Worm (Caenorhabditis elegans) whole organism, late embryonic: ENCODE measurements around the gene B0432.1.

Experiments used
- C08G9.2 ChIP-seq: sonication (generic microtip); optimal IDR thresholded peaks from 2 replicates; lab custom pipeline; 2016; ENCODE audit warnings: mild to moderate bottlenecking, missing genetic modification characterization, moderate library complexity, missing compliant biosample characterization
- T23F11.4 ChIP-seq: fragments of 200-800 bp; sonication (Bioruptor generic); optimal IDR thresholded peaks from 2 replicates; lab custom pipeline; 2018; ENCODE audit warnings: mild to moderate bottlenecking, missing genetic modification characterization, missing compliant biosample characterization
- Y22D7AL.16 ChIP-seq: sonication (generic microtip); optimal IDR thresholded peaks from 2 replicates; lab custom pipeline; 2016; ENCODE audit warnings: missing genetic modification characterization, missing compliant biosample characterization
- ama-1 ChIP-seq: fragments of 150-350 bp; optimal IDR thresholded peaks from 2 replicates; lab custom pipeline; 2014
- ceh-24 ChIP-seq: sonication (generic microtip); optimal IDR thresholded peaks from 2 replicates; lab custom pipeline; 2016; ENCODE audit warnings: mild to moderate bottlenecking, missing genetic modification characterization, missing compliant biosample characterization
- ceh-34 ChIP-seq: sonication (generic microtip); optimal IDR thresholded peaks from 2 replicates; lab custom pipeline; 2016; ENCODE audit warnings: mild to moderate bottlenecking, missing genetic modification characterization, missing compliant biosample characterization
- ceh-48 ChIP-seq: sonication (generic microtip); optimal IDR thresholded peaks from 2 replicates; lab custom pipeline; 2016; ENCODE audit warnings: missing genetic modification characterization, inconsistent platforms, missing compliant biosample characterization
- ceh-9 ChIP-seq: sonication (generic microtip); optimal IDR thresholded peaks from 2 replicates; lab custom pipeline; 2016; ENCODE audit warnings: mild to moderate bottlenecking, missing genetic modification characterization, inconsistent platforms, missing compliant biosample characterization
- che-1 ChIP-seq: sonication (generic microtip); optimal IDR thresholded peaks from 2 replicates; lab custom pipeline; 2016; ENCODE audit warnings: mild to moderate bottlenecking, missing genetic modification characterization, missing compliant biosample characterization
- dmd-4 ChIP-seq: sonication (generic microtip); optimal IDR thresholded peaks from 2 replicates; lab custom pipeline; 2016; ENCODE audit warnings: borderline replicate concordance, missing genetic modification characterization, missing compliant biosample characterization
- eyg-1 ChIP-seq: sonication (generic microtip); optimal IDR thresholded peaks from 2 replicates; lab custom pipeline; 2016; ENCODE audit warnings: missing genotype, missing genetic modification characterization, missing compliant biosample characterization
- fkh-10 ChIP-seq: fragments of 150-350 bp; optimal IDR thresholded peaks from 2 replicates; lab custom pipeline; 2014; ENCODE audit warnings: missing biosample characterization, missing genetic modification reagents, missing genetic modification characterization
- gmeb-2 ChIP-seq: sonication (generic microtip); optimal IDR thresholded peaks from 2 replicates; lab custom pipeline; 2016; ENCODE audit warnings: missing genetic modification characterization, inconsistent platforms, missing compliant biosample characterization
- hlh-13 ChIP-seq: fragments of 200-800 bp; sonication (Bioruptor generic); optimal IDR thresholded peaks from 2 replicates; lab custom pipeline; 2018; ENCODE audit warnings: mild to moderate bottlenecking, missing genetic modification characterization, missing compliant biosample characterization
- hlh-15 ChIP-seq: sonication (generic microtip); optimal IDR thresholded peaks from 2 replicates; lab custom pipeline; 2016; ENCODE audit warnings: missing genetic modification characterization, missing compliant biosample characterization
- hlh-30 ChIP-seq: sonication (generic microtip); optimal IDR thresholded peaks from 2 replicates; lab custom pipeline; 2017; ENCODE audit warnings: antibody characterized with exemption, missing genetic modification characterization, missing compliant biosample characterization; ENCODE audit not compliant: insufficient read depth
- hlh-6 ChIP-seq: sonication (generic microtip); optimal IDR thresholded peaks from 2 replicates; lab custom pipeline; 2016; ENCODE audit warnings: missing genotype, missing genetic modification characterization, missing compliant biosample characterization
- hlh-8 ChIP-seq: sonication (generic microtip); optimal IDR thresholded peaks from 2 replicates; lab custom pipeline; 2016; ENCODE audit warnings: missing genotype, missing genetic modification characterization, missing compliant biosample characterization
- lin-11 ChIP-seq: fragments of 200-800 bp; sonication (Bioruptor generic); optimal IDR thresholded peaks from 2 replicates; lab custom pipeline; 2018; ENCODE audit warnings: mild to moderate bottlenecking, missing genetic modification characterization, missing compliant biosample characterization
- madf-2 ChIP-seq: sonication (generic microtip); optimal IDR thresholded peaks from 2 replicates; lab custom pipeline; 2017; ENCODE audit warnings: missing genetic modification characterization, missing compliant biosample characterization
- nhr-11 ChIP-seq: fragments of 150-350 bp; optimal IDR thresholded peaks from 2 replicates; lab custom pipeline; 2014; ENCODE audit warnings: missing biosample characterization, missing genetic modification characterization
- pha-2 ChIP-seq: sonication (generic microtip); optimal IDR thresholded peaks from 2 replicates; lab custom pipeline; 2017; ENCODE audit warnings: mild to moderate bottlenecking, missing genetic modification characterization, missing compliant biosample characterization
- pha-4 ChIP-seq: fragments of 150-350 bp; optimal IDR thresholded peaks from 2 replicates; lab custom pipeline; 2018; ENCODE audit warnings: missing biosample characterization, missing genetic modification reagents, missing genetic modification characterization
- rnt-1 ChIP-seq: sonication (generic microtip); optimal IDR thresholded peaks from 2 replicates; lab custom pipeline; 2016; ENCODE audit warnings: missing genetic modification characterization, missing compliant biosample characterization
- sdc-2 ChIP-seq: sonication (generic microtip); optimal IDR thresholded peaks from 2 replicates; lab custom pipeline; 2016; ENCODE audit warnings: missing genotype, missing genetic modification characterization, missing compliant biosample characterization
- syd-9 ChIP-seq: sonication (generic microtip); optimal IDR thresholded peaks from 2 replicates; lab custom pipeline; 2016; ENCODE audit warnings: mild to moderate bottlenecking, missing genetic modification characterization, moderate library complexity, missing compliant biosample characterization
- ttx-3 ChIP-seq: sonication (generic microtip); optimal IDR thresholded peaks from 2 replicates; lab custom pipeline; 2016; ENCODE audit warnings: missing genetic modification reagents, missing genetic modification characterization, missing compliant biosample characterization
- unc-3 ChIP-seq, 2 experiments: fragments of 200-800 bp in 1 of 2; sonication (Bioruptor generic) in 1 of 2; sonication (generic microtip) in 1 of 2; conservative IDR thresholded peaks in 1 of 2; optimal IDR thresholded peaks in 1 of 2; 2 replicates each; pipeline versions ENCODE4 v1.3.6 to Lab custom; 2016 to 2022; ENCODE audit warnings: missing compliant biosample characterization in 2 of 2, missing genetic modification characterization in 2 of 2, missing genetic modification reagents in 1 of 2
- unc-86 ChIP-seq: sonication (generic microtip); optimal IDR thresholded peaks from 2 replicates; lab custom pipeline; 2016; ENCODE audit warnings: missing genetic modification characterization, missing compliant biosample characterization
- ztf-16 ChIP-seq: sonication (generic microtip); optimal IDR thresholded peaks from 2 replicates; lab custom pipeline; 2017; ENCODE audit warnings: missing genetic modification characterization, missing compliant biosample characterization

B0432.1 gene

DNA sequence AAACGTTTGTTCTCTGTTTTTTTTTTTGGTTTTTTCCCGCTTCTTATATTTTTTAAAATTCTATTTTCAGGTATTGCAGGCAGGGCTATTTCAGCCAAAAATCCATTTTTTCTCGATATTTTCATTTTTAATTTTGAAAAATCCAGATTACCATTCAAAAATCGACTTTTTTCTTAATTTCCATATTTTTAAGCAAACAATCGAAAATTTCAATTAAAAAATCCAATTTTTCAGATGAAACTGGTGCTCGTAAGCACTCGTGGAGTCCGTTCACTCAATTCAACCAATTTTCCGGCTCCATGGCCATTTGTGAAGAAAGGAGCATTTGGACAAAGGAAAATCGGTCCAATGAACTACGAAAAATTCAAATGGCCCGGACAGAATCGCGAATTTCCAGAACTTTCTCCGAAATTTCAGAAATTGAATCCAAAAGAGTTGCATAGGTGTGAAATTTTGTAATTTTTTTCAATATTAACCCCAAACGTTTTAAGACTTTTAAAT is 8.4 kb upstream of the B0432.1 start, which contains the start of gene mrpl-41:
Gene mrpl-41, plus strand, starts transcription at position 235 of the 501 bp plus-strand sequence.
- TF ChIP-seq rnt-1 (tag; lab: Kevin White, UChicago), result no peak
- no peak for TF ChIP-seq T23F11.4 (GFP tag; lab: Kevin White, UChicago)
- no peak for TF ChIP-seq lin-11
- no peak for TF ChIP-seq hlh-13 (GFP tag; lab: Kevin White, UChicago)
- TF ChIP-seq ttx-3 (tag; lab: Kevin White, UChicago), result no peak
- TF ChIP-seq hlh-15 (tag; lab: Kevin White, UChicago), result no peak
- no peak for TF ChIP-seq Y22D7AL.16 (tag; lab: Kevin White, UChicago)

DNA sequence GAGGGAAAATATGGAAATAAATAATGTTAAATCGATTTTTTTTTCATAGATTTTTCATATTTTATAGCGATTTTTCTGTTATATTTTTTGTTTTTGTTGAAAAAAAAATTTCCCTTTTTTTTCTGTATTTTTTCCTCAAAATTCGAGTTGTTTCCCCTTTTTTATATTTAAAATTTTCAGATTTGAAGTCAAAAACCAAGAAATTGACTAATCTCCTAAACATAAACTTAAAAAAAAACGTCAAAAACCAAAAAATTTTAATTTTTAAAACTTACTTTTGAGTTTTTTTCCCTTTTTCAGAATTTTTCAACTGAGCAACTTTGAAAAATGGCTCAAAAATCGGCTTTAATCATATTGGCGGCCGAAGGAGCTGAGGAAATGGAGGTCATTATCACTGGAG is 6.9 kb upstream of the B0432.1 start, which contains the start of gene djr-1.1:
Gene djr-1.1, plus strand, starts transcription at position 301 of the 400 bp plus-strand sequence.
- TF ChIP-seq dmd-4 (tag; lab: Kevin White, UChicago), result no peak
- no peak for TF ChIP-seq eyg-1 (tag; lab: Kevin White, UChicago)

DNA sequence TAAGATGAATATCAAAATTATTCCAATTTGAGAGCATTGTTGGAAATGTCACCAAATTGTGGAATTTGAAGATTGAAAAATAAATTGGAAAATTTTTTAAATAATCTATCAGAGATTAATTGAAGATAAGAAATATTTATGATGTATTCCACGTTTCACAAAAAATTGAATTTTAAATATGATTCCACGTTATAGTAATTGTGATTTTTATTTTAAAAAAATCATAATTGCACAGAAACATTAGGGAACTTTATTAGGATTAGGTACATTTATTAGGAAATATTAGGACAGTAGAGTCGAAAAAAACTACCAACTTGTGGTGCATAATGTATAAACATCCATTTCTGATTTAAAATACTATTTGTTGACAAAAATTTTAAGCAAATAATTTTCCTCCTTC is 2.6 kb upstream of the B0432.1 start, which contains the start of gene B0432.11:
Gene B0432.11, minus strand, starts transcription at position 101 of the 400 bp plus-strand sequence.
- TF ChIP-seq ceh-34 (tag; lab: Kevin White, UChicago) (no peak), ceh-9 (tag; lab: Kevin White, UChicago) (no peak), rnt-1 (tag; lab: Kevin White, UChicago) (no peak), hlh-13 (GFP tag; lab: Kevin White, UChicago) (no peak), gmeb-2 (no peak), ceh-48 (tag; lab: Kevin White, UChicago) (no peak), pha-4 (tag; lab: Kevin White, UChicago) (no peak), syd-9 (tag; lab: Kevin White, UChicago) (no peak), pha-2 (no peak), madf-2 (tag; lab: Kevin White, UChicago) (no peak), lin-11 (no peak), sdc-2 (tag; lab: Kevin White, UChicago) (no peak), fkh-10 (no peak), che-1 (tag; lab: Kevin White, UChicago) (no peak), unc-86 (tag; lab: Kevin White, UChicago) (no peak), ama-1 (lab: Kevin White, UChicago) (no peak), nhr-11 (no peak)
- TF ChIP-seq, all 69 proteins: peak for 0

DNA sequence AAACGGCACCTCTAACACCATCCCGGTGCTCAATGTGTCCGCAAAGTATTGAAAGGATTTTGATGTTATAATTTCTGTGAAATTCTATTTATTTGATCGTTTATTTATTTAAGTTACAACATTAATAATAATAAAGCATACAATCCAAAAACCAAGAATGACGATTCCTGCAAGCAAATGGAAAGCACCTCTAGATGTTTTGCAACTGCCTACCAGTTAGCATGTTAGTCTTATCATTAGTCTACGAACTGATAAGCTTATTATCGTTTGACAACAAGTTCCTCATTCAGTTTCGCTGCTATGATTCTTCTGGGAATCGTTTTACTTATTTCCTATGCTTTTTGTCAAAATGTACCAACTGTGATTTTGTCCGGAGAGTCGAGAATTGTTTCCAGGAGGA is 2.5 kb downstream of the B0432.1 start, which contains the start of gene K01A2.6:
Gene K01A2.6, plus strand, starts transcription at position 301 of the 400 bp plus-strand sequence.
- TF ChIP-seq che-1 (tag; lab: Kevin White, UChicago) (no peak), ztf-16 (tag; lab: Kevin White, UChicago) (no peak), ceh-48 (tag; lab: Kevin White, UChicago) (no peak), hlh-6 (tag; lab: Kevin White, UChicago) (no peak), nhr-11 (no peak), unc-3 (GFP tag; conservative IDR thresholded peaks at IDR 0.05; lab: Robert Waterston, UW) (no peak), unc-3 (tag; optimal IDR thresholded peaks at IDR 0.05; lab: Kevin White, UChicago) (no peak), hlh-8 (no peak)
- TF ChIP-seq, all 69 proteins: peak for 0

DNA sequence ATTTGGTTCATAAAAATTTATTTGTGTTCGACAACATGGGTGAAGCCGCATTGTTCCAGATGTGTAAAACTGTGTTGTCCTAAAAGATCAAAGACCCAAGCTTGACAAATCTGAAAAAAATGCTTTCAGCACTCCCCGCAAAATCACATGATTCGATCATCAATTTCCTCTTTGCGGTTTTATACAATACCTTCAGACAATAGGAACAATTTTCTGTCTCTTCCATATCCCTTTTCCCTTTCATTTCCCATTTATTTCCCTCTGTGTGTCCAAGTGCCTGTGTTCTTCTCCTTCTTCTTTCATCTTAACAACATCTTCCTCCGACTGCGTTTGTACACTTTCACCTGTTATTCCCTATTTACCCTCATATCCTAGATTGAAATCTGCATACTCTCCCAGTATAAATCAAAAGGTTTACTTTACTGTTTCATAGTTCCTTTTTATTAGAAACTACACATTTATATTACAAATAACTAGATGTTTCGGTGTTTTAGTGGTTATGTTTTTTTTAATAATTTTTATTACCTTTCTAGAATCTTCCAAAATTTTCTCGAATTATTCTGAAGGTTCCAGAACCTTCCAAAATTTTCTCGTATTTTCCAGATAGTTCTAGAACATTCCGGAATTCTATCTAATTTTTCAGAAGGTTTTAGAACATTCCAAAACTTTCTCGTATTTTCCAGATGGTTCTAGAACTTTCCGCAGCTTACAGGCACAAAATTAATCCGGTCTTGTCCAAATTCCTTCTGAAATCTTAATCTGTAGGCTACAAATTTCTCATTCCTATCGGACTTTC is 4.0 kb downstream of the B0432.1 start, which contains the start of gene K01A2.5:
Gene K01A2.5, plus strand, starts transcription at position 297 of the 796 bp plus-strand sequence.
- no peak for TF ChIP-seq C08G9.2
- TF ChIP-seq rnt-1 (tag; lab: Kevin White, UChicago), result peak; percentile 55
- no peak for TF ChIP-seq ceh-24
- TF ChIP-seq hlh-30 (tag; lab: Kevin White, UChicago), result peak; percentile 34
